Fruit fly (Drosophila melanogaster) whole organism, pupa: ENCODE measurements around the gene Taf12.
A peak's percentile ranks its signal among the peaks of the same experiment; 100 is the strongest.

Source experiments
- CG14655 ChIP-seq: fragments of 200-800 bp; sonication (Bioruptor generic); optimal IDR thresholded peaks from 3 replicates; lab custom pipeline; 2017; ENCODE audit warnings: mild to moderate bottlenecking, missing biosample characterization, missing genetic modification reagents, missing genetic modification characterization
- CG15710 ChIP-seq: fragments of 200-800 bp; sonication (Bioruptor generic); optimal IDR thresholded peaks from 2 replicates; lab custom pipeline; 2018; ENCODE audit warnings: missing biosample characterization, mild to moderate bottlenecking, missing genetic modification characterization, moderate library complexity
- CG34367 ChIP-seq: fragments of 200-800 bp; sonication (Bioruptor generic); optimal IDR thresholded peaks from 2 replicates; lab custom pipeline; 2018; ENCODE audit warnings: missing biosample characterization, mild to moderate bottlenecking, missing genetic modification characterization
- CG9948 ChIP-seq: fragments of 200-800 bp; sonication (Bioruptor generic); optimal IDR thresholded peaks from 2 replicates; lab custom pipeline; 2018; ENCODE audit warnings: missing biosample characterization, mild to moderate bottlenecking, missing genetic modification characterization, moderate library complexity
- Ets98B ChIP-seq: fragments of 200-800 bp; sonication (Bioruptor generic); IDR thresholded peaks from 2 replicates; pipeline ENCODE4 v1.3.6; 2022; ENCODE audit warnings: missing biosample characterization, missing genetic modification characterization
- rn ChIP-seq: fragments of 200-800 bp; sonication (Bioruptor generic); IDR thresholded peaks from 2 replicates; pipeline ENCODE4 v1.3.6; 2022; ENCODE audit warnings: missing biosample characterization, missing genetic modification characterization

DNA sequence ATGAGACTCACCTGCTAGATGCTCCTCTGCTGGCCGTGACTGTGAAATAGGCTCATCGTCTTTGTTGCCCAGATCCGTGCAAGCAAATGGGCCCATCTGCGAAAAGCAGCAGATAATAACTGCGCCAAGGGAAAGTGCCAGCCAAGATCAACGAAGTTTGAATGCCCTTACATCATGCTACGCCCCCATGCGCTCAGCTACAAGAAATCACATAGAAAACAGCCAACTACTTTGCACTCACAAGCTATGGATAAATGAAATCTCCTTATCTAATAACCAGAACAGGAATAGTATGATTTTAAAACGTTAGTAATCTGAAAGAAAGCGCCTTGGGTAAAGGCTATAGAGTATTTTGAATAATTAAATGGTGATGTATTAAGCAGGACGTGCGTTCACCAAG is 7.7 kb downstream of the Taf12 start:
- no peak for TF ChIP-seq CG14655
- TF ChIP-seq CG34367 (tag; lab: Kevin White, UChicago): no peak
- no peak for TF ChIP-seq Ets98B (GFP tag; lab: Robert Waterston, UW)
- TF ChIP-seq CG15710 (tag; lab: Kevin White, UChicago): peak; percentile 24
- no peak for TF ChIP-seq rn (GFP tag; lab: Robert Waterston, UW)
- peak; percentile 18 for TF ChIP-seq CG9948 (tag; lab: Kevin White, UChicago)
